Worm (Caenorhabditis elegans) whole organism, early embryonic: ENCODE data around the gene fbxb-34.
A peak's percentile ranks its signal among the peaks of the same experiment; 100 is the strongest.

ENCODE experiments used
- B0310.2 ChIP-seq: sonication (generic microtip); optimal IDR thresholded peaks from 2 replicates; lab custom pipeline; 2016; ENCODE audit warnings: mild to moderate bottlenecking, missing genetic modification characterization, missing compliant biosample characterization
- F13C5.2 ChIP-seq: sonication (generic microtip); optimal IDR thresholded peaks from 2 replicates; lab custom pipeline; 2017; ENCODE audit warnings: mild to moderate bottlenecking, missing genetic modification characterization, inconsistent platforms, missing compliant biosample characterization
- aly-1 ChIP-seq: sonication (generic microtip); optimal IDR thresholded peaks from 2 replicates; lab custom pipeline; 2016; ENCODE audit warnings: missing genetic modification characterization, missing compliant biosample characterization
- ama-1 ChIP-seq: fragments of 150-350 bp; optimal IDR thresholded peaks from 2 replicates; lab custom pipeline; 2014
- ceh-13 ChIP-seq: fragments of 200-800 bp; sonication (Bioruptor generic); optimal IDR thresholded peaks from 2 replicates; lab custom pipeline; 2018; ENCODE audit warnings: mild to moderate bottlenecking, missing genetic modification characterization, missing compliant biosample characterization
- ceh-36 ChIP-seq: sonication (generic microtip); optimal IDR thresholded peaks from 2 replicates; lab custom pipeline; 2016; ENCODE audit warnings: missing genetic modification characterization, inconsistent platforms, missing compliant biosample characterization
- ets-7 ChIP-seq: sonication (generic microtip); optimal IDR thresholded peaks from 2 replicates; lab custom pipeline; 2016; ENCODE audit warnings: missing genotype, missing genetic modification characterization, missing compliant biosample characterization
- flt-1 ChIP-seq: fragments of 200-800 bp; sonication (Bioruptor generic); IDR thresholded peaks from 2 replicates; pipeline ENCODE4 v1.3.6; 2022; ENCODE audit warnings: missing genetic modification characterization, missing compliant biosample characterization
- hmbx-1 ChIP-seq: sonication (generic microtip); optimal IDR thresholded peaks from 2 replicates; lab custom pipeline; 2016; ENCODE audit warnings: mild to moderate bottlenecking, missing genetic modification characterization, missing compliant biosample characterization
- hmg-4 ChIP-seq: fragments of 200-800 bp; sonication (Bioruptor generic); optimal IDR thresholded peaks from 2 replicates; lab custom pipeline; 2018; ENCODE audit warnings: mild to moderate bottlenecking, missing genetic modification characterization, missing compliant biosample characterization
- hnd-1 ChIP-seq: sonication (generic microtip); optimal IDR thresholded peaks from 2 replicates; lab custom pipeline; 2016; ENCODE audit warnings: missing genetic modification characterization, missing compliant biosample characterization
- pes-1 ChIP-seq: fragments of 200-800 bp; sonication (Bioruptor generic); IDR thresholded peaks from 2 replicates; pipeline ENCODE4 v1.3.6; 2022; ENCODE audit warnings: missing genetic modification reagents, missing genetic modification characterization, missing compliant biosample characterization
- scrt-1 ChIP-seq: fragments of 200-800 bp; sonication (Bioruptor generic); IDR thresholded peaks from 2 replicates; pipeline ENCODE4 v1.3.6; 2022; ENCODE audit warnings: missing genetic modification characterization, missing compliant biosample characterization
- sea-1 ChIP-seq: fragments of 200-800 bp; sonication (Bioruptor generic); conservative IDR thresholded peaks from 2 replicates; pipeline ENCODE4 v1.3.6; 2022; ENCODE audit warnings: missing genetic modification characterization, missing compliant biosample characterization
- tbx-11 ChIP-seq: fragments of 200-800 bp; sonication (Bioruptor generic); IDR thresholded peaks from 2 replicates; pipeline ENCODE4 v1.3.6; 2022; ENCODE audit warnings: missing genetic modification characterization, missing compliant biosample characterization
- tbx-37 ChIP-seq: fragments of 200-800 bp; sonication (Bioruptor generic); conservative IDR thresholded peaks from 2 replicates; pipeline ENCODE4 v1.3.6; 2022; ENCODE audit warnings: missing genetic modification reagents, missing genetic modification characterization, missing compliant biosample characterization
- tra-4 ChIP-seq: sonication (generic microtip); optimal IDR thresholded peaks from 2 replicates; lab custom pipeline; 2017; ENCODE audit warnings: missing genetic modification characterization, missing compliant biosample characterization

Gene fbxb-34

DNA sequence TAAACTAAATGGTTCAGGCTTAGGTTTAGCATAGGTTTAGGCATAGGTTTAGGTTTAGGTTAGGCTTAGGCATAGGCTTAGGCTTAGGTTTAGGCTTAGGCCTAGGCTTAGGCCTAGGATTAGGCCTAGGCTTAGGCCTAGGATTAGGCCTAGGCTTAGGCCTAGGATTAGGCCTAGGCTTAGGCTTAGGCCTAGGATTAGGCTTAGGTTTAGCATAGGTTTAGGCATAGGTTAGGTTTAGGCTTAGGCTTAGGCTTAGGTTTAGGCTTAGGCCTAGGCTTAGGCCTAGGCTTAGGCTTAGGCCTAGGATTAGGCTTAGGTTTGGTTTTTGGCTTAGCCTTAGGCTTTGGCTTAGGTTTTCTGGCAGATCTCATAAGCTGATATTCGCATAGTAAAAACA lies 14.1 kb upstream of the fbxb-34 start:
- peak; percentile 37; the same call in 1 of the 2 replicates for TF ChIP-seq pes-1 (GFP tag; lab: Robert Waterston, UW)
- TF ChIP-seq ceh-36 = peak; percentile 88

DNA sequence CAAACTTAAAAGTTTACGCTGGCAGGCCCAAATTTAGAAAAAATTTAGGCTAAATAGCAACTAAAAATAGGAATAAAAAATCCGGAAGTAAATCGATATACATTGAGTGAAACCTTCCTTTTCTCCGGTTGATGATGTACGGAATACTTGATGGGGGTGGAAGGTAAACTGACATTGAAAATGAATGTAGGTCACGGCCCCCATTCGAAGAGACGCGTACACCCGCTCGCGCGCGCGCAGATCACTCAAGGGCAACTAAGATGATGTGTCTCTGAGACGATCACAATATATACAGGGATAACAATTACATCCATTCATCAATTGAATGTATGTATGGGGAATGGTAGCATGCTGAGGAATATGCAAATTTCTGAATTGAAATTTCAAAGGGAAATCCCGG lies 13.6 kb upstream of the fbxb-34 start:
- no peak for TF ChIP-seq B0310.2 (tag; lab: Kevin White, UChicago)
- no peak for TF ChIP-seq tra-4 (tag; lab: Kevin White, UChicago)
- no peak for TF ChIP-seq F13C5.2 (tag; lab: Kevin White, UChicago)
- no peak for TF ChIP-seq hmg-4 (GFP tag; lab: Kevin White, UChicago)

DNA sequence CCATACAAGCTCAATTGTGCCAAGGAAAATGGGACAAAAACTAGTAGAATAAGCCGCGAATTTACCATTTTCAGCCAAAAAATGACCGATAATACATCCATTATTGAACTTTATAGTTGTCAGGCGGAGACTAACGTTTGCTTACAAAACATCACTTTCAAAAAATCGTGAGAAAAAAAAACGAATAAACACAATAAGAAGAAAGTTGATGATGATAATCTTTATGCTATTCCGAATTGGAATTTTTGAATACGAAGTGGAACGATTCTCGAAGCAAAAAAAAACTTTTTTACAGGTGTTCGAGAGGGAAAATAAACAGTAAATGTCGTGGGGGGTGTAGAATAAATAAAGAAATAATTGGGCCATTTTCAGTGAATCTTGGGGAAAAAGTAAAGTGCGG lies 10.0 kb upstream of the fbxb-34 start, which contains the start of gene W08F4.7:
Gene W08F4.7 (minus strand): TSS at position 101 of the 400 bp plus-strand sequence.
- TF ChIP-seq hmbx-1 (tag; lab: Kevin White, UChicago) = no peak
- no peak for TF ChIP-seq tbx-11 (GFP tag; lab: Robert Waterston, UW)
- TF ChIP-seq ceh-36 = no peak
- no peak for TF ChIP-seq hmg-4 (GFP tag; lab: Kevin White, UChicago)
- TF ChIP-seq scrt-1 (GFP tag; lab: Robert Waterston, UW) = no peak
- TF ChIP-seq ceh-13 (GFP tag; lab: Kevin White, UChicago) = no peak
- TF ChIP-seq flt-1 (GFP tag; lab: Robert Waterston, UW) = no peak
- no peak for TF ChIP-seq sea-1
- no peak for TF ChIP-seq ets-7 (tag; lab: Kevin White, UChicago)
- TF ChIP-seq hnd-1 = no peak
- TF ChIP-seq F13C5.2 (tag; lab: Kevin White, UChicago) = no peak
- no peak for TF ChIP-seq aly-1 (tag; lab: Kevin White, UChicago)
- TF ChIP-seq B0310.2 (tag; lab: Kevin White, UChicago) = no peak
- TF ChIP-seq tra-4 (tag; lab: Kevin White, UChicago) = no peak
- no peak for TF ChIP-seq tbx-37 (GFP tag; lab: Robert Waterston, UW)
- TF ChIP-seq pes-1 (GFP tag; lab: Robert Waterston, UW) = no peak

DNA sequence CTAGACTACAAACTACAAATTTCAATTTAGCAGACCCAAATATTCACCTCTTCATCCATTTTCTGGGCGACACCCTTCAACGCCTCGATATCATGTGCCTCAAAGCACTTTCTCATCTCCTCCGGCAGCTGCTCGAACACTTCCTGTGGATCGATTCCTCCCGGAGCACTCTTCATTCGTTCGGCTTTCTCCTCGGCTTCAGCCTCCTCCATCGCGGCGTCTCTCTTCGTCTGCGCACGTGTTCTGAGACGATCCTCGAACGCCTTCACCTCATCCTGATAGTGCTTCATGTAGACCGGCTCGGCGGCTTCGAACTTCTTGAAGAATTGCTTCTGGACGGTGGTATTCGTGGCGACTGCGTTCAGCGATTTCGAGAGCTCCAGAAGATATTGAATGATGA lies 8.8 kb upstream of the fbxb-34 start:
- TF ChIP-seq tra-4 (tag; lab: Kevin White, UChicago) (no peak), F13C5.2 (tag; lab: Kevin White, UChicago) (no peak)

DNA sequence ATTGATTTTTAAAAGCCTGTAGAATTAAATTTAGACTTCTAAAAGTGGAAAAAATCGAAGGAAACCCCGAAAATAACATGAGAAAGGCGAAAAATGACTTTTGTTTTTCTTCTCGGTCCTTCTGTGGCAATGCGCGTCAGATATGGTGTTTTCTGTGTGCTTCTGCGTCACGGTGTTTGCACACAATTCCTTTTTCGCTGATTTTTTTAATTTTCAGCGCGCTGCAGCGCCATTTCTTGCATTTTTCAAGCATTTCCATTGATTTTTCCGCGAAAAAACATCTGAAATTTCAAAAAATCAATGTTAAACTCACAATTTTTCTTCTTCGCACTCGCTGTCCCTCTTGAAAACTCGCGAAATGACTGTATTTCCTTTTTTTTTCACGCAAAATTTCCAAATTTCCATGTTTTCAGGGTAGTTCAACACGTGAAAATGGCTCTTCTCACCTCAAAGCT lies 7.4 kb upstream of the fbxb-34 start, which contains the start of the genes cdc-37 and W08F4.3:
Gene cdc-37 (minus strand): TSS at position 405 of the 455 bp plus-strand sequence.
Gene W08F4.3 (plus strand): TSS at position 414 of the 455 bp plus-strand sequence.
- no peak for TF ChIP-seq B0310.2 (tag; lab: Kevin White, UChicago)
- TF ChIP-seq ets-7 (tag; lab: Kevin White, UChicago) = no peak
- TF ChIP-seq flt-1 (GFP tag; lab: Robert Waterston, UW) = no peak
- TF ChIP-seq F13C5.2 (tag; lab: Kevin White, UChicago) = no peak
- TF ChIP-seq hmg-4 (GFP tag; lab: Kevin White, UChicago) = no peak
- TF ChIP-seq tbx-37 (GFP tag; lab: Robert Waterston, UW) = no peak
- no peak for TF ChIP-seq hmbx-1 (tag; lab: Kevin White, UChicago)
- TF ChIP-seq pes-1 (GFP tag; lab: Robert Waterston, UW) = no peak
- no peak for TF ChIP-seq tbx-11 (GFP tag; lab: Robert Waterston, UW)
- TF ChIP-seq sea-1 = no peak
- TF ChIP-seq aly-1 (tag; lab: Kevin White, UChicago) = no peak
- TF ChIP-seq scrt-1 (GFP tag; lab: Robert Waterston, UW) = no peak
- no peak for TF ChIP-seq ceh-13 (GFP tag; lab: Kevin White, UChicago)
- no peak for TF ChIP-seq ama-1 (lab: Kevin White, UChicago)
- no peak for TF ChIP-seq ceh-36
- no peak for TF ChIP-seq tra-4 (tag; lab: Kevin White, UChicago)
- TF ChIP-seq hnd-1 = no peak

DNA sequence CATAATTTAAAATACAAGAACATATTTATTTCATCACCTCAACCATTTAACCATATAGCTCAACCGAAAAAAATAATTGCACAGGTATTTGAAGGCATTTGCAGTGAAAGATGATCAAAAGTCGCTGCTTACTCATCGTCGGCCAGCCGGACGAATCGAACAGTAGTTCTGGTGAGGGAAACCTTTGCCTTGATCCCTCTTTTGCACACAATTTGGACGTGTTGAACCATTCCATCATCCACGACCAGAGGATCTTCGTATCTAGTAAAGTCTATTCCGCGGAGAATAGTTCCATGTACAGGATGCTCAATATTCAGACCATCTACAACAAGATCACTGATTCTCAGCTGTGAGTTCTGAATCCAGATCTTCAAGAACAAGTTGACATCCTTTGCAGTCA lies 5.7 kb upstream of the fbxb-34 start:
- TF ChIP-seq B0310.2 (tag; lab: Kevin White, UChicago) = no peak

DNA sequence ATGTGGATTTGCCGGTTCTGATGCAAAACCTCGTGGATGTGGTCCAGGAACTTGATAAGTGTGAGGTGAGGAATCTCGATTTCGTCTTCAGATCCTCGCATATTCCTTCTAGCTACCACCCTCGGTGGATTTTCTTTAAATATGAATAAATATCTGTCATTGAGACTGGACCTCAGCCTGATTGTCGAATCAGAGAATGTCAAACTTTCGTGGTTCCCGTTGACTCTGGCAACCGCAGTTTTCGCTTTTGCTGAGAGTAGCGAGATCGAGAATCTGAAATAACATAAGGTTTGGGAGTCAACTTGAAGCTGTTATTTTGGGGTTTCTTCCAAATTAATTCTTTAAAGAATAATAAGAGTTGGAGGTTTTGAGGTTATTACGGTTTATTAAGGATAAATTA lies 5.0 kb upstream of the fbxb-34 start, which contains the start of gene fbxb-14:
Gene fbxb-14 (minus strand): TSS at position 101 of the 400 bp plus-strand sequence.
- no peak for TF ChIP-seq sea-1
- no peak for TF ChIP-seq hnd-1
- TF ChIP-seq flt-1 (GFP tag; lab: Robert Waterston, UW) = no peak
- no peak for TF ChIP-seq ceh-13 (GFP tag; lab: Kevin White, UChicago)
- TF ChIP-seq hmg-4 (GFP tag; lab: Kevin White, UChicago) = no peak
- no peak for TF ChIP-seq B0310.2 (tag; lab: Kevin White, UChicago)
- TF ChIP-seq ceh-36 = no peak
- no peak for TF ChIP-seq scrt-1 (GFP tag; lab: Robert Waterston, UW)
- TF ChIP-seq pes-1 (GFP tag; lab: Robert Waterston, UW) = no peak
- no peak for TF ChIP-seq ets-7 (tag; lab: Kevin White, UChicago)
- TF ChIP-seq hmbx-1 (tag; lab: Kevin White, UChicago) = no peak
- TF ChIP-seq aly-1 (tag; lab: Kevin White, UChicago) = no peak
- no peak for TF ChIP-seq tbx-37 (GFP tag; lab: Robert Waterston, UW)
- no peak for TF ChIP-seq tra-4 (tag; lab: Kevin White, UChicago)
- TF ChIP-seq tbx-11 (GFP tag; lab: Robert Waterston, UW) = no peak
- TF ChIP-seq ama-1 (lab: Kevin White, UChicago) = no peak
- no peak for TF ChIP-seq F13C5.2 (tag; lab: Kevin White, UChicago)

DNA sequence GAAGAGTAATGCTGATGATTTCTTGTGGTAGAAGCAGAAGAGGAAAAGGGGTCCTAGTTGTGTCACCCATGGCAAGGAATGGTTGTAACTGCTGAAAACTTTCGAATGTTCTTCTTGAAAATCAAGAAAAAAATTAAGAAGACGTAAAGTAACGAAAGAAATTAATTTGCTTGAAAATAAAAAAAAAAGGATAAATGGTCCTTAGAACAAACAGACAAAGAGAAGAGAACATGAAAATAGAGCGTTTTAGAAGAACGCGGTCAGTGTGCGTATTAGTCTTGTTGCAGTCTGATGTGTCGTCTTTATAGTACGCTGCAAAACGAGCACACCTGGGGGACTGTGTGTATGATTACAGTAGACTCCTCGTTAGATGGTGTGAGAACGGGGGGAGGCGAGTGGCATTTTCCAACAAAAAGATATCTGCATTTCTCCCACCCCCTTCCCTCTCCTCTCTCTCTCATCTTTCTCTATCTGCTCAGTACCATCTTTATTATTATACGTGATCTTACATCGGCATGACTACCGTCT lies 3.2 kb upstream of the fbxb-34 start, which contains the start of the genes W08F4.12 and W08F4.13:
Gene W08F4.12 (minus strand): TSS at position 101 of the 528 bp plus-strand sequence.
Gene W08F4.13 (plus strand): TSS at position 478 of the 528 bp plus-strand sequence.
- TF ChIP-seq hnd-1 (no peak), F13C5.2 (tag; lab: Kevin White, UChicago) (no peak), flt-1 (GFP tag; lab: Robert Waterston, UW) (no peak), ceh-13 (GFP tag; lab: Kevin White, UChicago) (no peak), hmbx-1 (tag; lab: Kevin White, UChicago) (no peak), B0310.2 (tag; lab: Kevin White, UChicago) (no peak), tbx-11 (GFP tag; lab: Robert Waterston, UW) (no peak), aly-1 (tag; lab: Kevin White, UChicago) (no peak), sea-1 (no peak), tbx-37 (GFP tag; lab: Robert Waterston, UW) (no peak), scrt-1 (GFP tag; lab: Robert Waterston, UW) (no peak)
